Fruit fly (Drosophila melanogaster) S2 (cell line): ENCODE measurements around the gene cyst.

Source experiments
- CG8478 ChIP-seq: fragments of >200 bp; optimal IDR thresholded peaks from 2 replicates; lab custom pipeline; 2018
- CTCF ChIP-seq, 2 experiments: fragments of >200 bp; optimal IDR thresholded peaks; 2 replicates each; lab custom pipeline; 2018

dm6 chr2L:19492934-19493686 is 15.5 kb downstream of the cyst start, which contains the start of the genes swm and Ctu2:
- TF ChIP-seq CG8478 (lab: Kevin White, UChicago) (no peak), CTCF (optimal IDR thresholded peaks at IDR 0.05; lab: Kevin White, UChicago) (no peak)
